Fruit fly (Drosophila melanogaster) whole organism, prepupa: ENCODE data around the gene CG8236.

Experiments used
- CG32006 ChIP-seq: fragments of 200-800 bp; sonication (Bioruptor generic); optimal IDR thresholded peaks from 3 replicates; lab custom pipeline; 2017; ENCODE audit warnings: missing biosample characterization, mild to moderate bottlenecking, missing genetic modification characterization
- CG34406 ChIP-seq: fragments of 200-800 bp; sonication (Bioruptor generic); optimal IDR thresholded peaks from 3 replicates; lab custom pipeline; 2016; ENCODE audit warnings: missing biosample characterization, missing genetic modification characterization
- Lpt ChIP-seq: fragments of 200-800 bp; sonication (Bioruptor generic); optimal IDR thresholded peaks from 3 replicates; lab custom pipeline; 2016; ENCODE audit warnings: missing biosample characterization, missing genetic modification characterization
- Sox15 ChIP-seq: fragments of 200-800 bp; sonication (Bioruptor generic); optimal IDR thresholded peaks from 3 replicates; lab custom pipeline; 2016; ENCODE audit warnings: missing biosample characterization, missing genetic modification characterization
- achi ChIP-seq: fragments of 200-800 bp; sonication (Bioruptor generic); optimal IDR thresholded peaks from 3 replicates; lab custom pipeline; 2016; ENCODE audit warnings: missing biosample characterization, missing genetic modification characterization
- eg ChIP-seq: fragments of 200-800 bp; sonication (Bioruptor generic); IDR thresholded peaks from 3 replicates; pipeline ENCODE4 v1.3.6; 2022; ENCODE audit warnings: missing biosample characterization, missing genetic modification characterization
- fd59A ChIP-seq: fragments of 200-800 bp; sonication (Bioruptor generic); optimal IDR thresholded peaks from 2 replicates; lab custom pipeline; 2017; ENCODE audit warnings: missing biosample characterization, mild to moderate bottlenecking, missing genetic modification characterization, missing genetic modification reagents
- fkh ChIP-seq: fragments of 200-800 bp; sonication (Bioruptor generic); optimal IDR thresholded peaks from 3 replicates; lab custom pipeline; 2017; ENCODE audit warnings: missing biosample characterization, mild to moderate bottlenecking, missing genetic modification characterization, moderate library complexity
- vri ChIP-seq: fragments of 200-800 bp; sonication (Bioruptor generic); optimal IDR thresholded peaks from 3 replicates; lab custom pipeline; 2016; ENCODE audit warnings: missing biosample characterization, mild to moderate bottlenecking, missing genetic modification characterization

- TF ChIP-seq eg (GFP tag; lab: Robert Waterston, UW) (peak; percentile 86), fkh (GFP tag; lab: Kevin White, UChicago) (no peak), Sox15 (peak; percentile 71), CG34406 (GFP tag; lab: Kevin White, UChicago) (peak; percentile 88), achi (GFP tag; lab: Kevin White, UChicago) (peak; percentile 74), fd59A (GFP tag; lab: Kevin White, UChicago) (peak; percentile 63), CG32006 (GFP tag; lab: Kevin White, UChicago) (peak; percentile 89), Lpt (GFP tag; lab: Kevin White, UChicago) (peak; percentile 69), vri (GFP tag; lab: Kevin White, UChicago) (peak; percentile 70)
Observed at dm6 chr3R:8747871-8748775, 21.1 kb upstream of the CG8236 start.
